Worm (Caenorhabditis elegans) whole organism, L2 larva: ENCODE data around the gene R05A10.3.

ENCODE experiments used
- C34F6.9 ChIP-seq: fragments of 150-350 bp; optimal IDR thresholded peaks from 2 replicates; lab custom pipeline; 2014; ENCODE audit warnings: missing biosample characterization, missing genetic modification characterization
- F13H6.1 ChIP-seq: sonication (generic microtip); optimal IDR thresholded peaks from 2 replicates; lab custom pipeline; 2016; ENCODE audit warnings: missing genetic modification characterization, missing compliant biosample characterization
- ZK546.5 ChIP-seq: sonication (generic microtip); optimal IDR thresholded peaks from 2 replicates; lab custom pipeline; 2017; ENCODE audit warnings: missing biosample characterization, missing genetic modification characterization
- aly-2 ChIP-seq: fragments of 150-350 bp; optimal IDR thresholded peaks from 2 replicates; lab custom pipeline; 2014; ENCODE audit warnings: missing biosample characterization, missing genetic modification characterization
- ama-1 ChIP-seq: fragments of 150-350 bp; optimal IDR thresholded peaks from 2 replicates; lab custom pipeline; 2018; ENCODE audit warnings: inconsistent platforms
- ceh-16 ChIP-seq: fragments of 150-350 bp; optimal IDR thresholded peaks from 2 replicates; lab custom pipeline; 2014; ENCODE audit warnings: missing biosample characterization, missing genetic modification characterization
- ceh-82 ChIP-seq: fragments of 150-350 bp; optimal IDR thresholded peaks from 2 replicates; lab custom pipeline; 2014; ENCODE audit warnings: missing biosample characterization, missing genetic modification characterization
- crh-2 ChIP-seq: sonication (generic microtip); optimal IDR thresholded peaks from 2 replicates; lab custom pipeline; 2017; ENCODE audit warnings: missing biosample characterization, missing genetic modification characterization
- dmd-4 ChIP-seq: sonication (generic microtip); optimal IDR thresholded peaks from 2 replicates; lab custom pipeline; 2017; ENCODE audit warnings: missing biosample characterization, missing genetic modification characterization
- egl-27 ChIP-seq: sonication (generic microtip); optimal IDR thresholded peaks from 3 replicates; lab custom pipeline; 2017; ENCODE audit warnings: missing biosample characterization, missing genetic modification reagents, missing genetic modification characterization
- elt-1 ChIP-seq: fragments of 150-350 bp; optimal IDR thresholded peaks from 2 replicates; lab custom pipeline; 2014; ENCODE audit warnings: missing biosample characterization, missing genetic modification characterization
- elt-3 ChIP-seq: sonication (generic microtip); optimal IDR thresholded peaks from 2 replicates; lab custom pipeline; 2017; ENCODE audit warnings: missing biosample characterization, missing genetic modification characterization
- fos-1 ChIP-seq: fragments of 150-350 bp; optimal IDR thresholded peaks from 2 replicates; lab custom pipeline; 2014; ENCODE audit warnings: missing biosample characterization, missing genetic modification characterization
- lin-13 ChIP-seq: fragments of 150-350 bp; optimal IDR thresholded peaks from 2 replicates; lab custom pipeline; 2014; ENCODE audit warnings: missing biosample characterization, missing genetic modification reagents, missing genetic modification characterization
- lin-39 ChIP-seq: fragments of 150-350 bp; optimal IDR thresholded peaks from 2 replicates; lab custom pipeline; 2014; ENCODE audit warnings: missing biosample characterization, missing genetic modification reagents, missing genetic modification characterization
- lsy-2 ChIP-seq, 2 experiments: fragments of 150-350 bp in 1 of 2; sonication (generic microtip) in 1 of 2; optimal IDR thresholded peaks; 2 replicates each; lab custom pipeline; 2014 to 2017; ENCODE audit warnings: missing biosample characterization in 2 of 2, missing genetic modification characterization in 2 of 2
- mbf-1 ChIP-seq: sonication (generic microtip); optimal IDR thresholded peaks from 2 replicates; lab custom pipeline; 2017; ENCODE audit warnings: missing biosample characterization, missing genetic modification characterization
- mdl-1 ChIP-seq, 2 experiments: fragments of 150-350 bp in 1 of 2; sonication (generic microtip) in 1 of 2; optimal IDR thresholded peaks; 2 replicates each; lab custom pipeline; 2017; ENCODE audit warnings: missing biosample characterization in 2 of 2, missing genetic modification characterization in 2 of 2
- nhr-10 ChIP-seq: sonication (generic microtip); optimal IDR thresholded peaks from 2 replicates; lab custom pipeline; 2017; ENCODE audit warnings: missing biosample characterization, missing genetic modification characterization
- nhr-11 ChIP-seq: fragments of 150-350 bp; optimal IDR thresholded peaks from 2 replicates; lab custom pipeline; 2014; ENCODE audit warnings: missing biosample characterization, missing genetic modification characterization
- nhr-12 ChIP-seq: fragments of 150-350 bp; optimal IDR thresholded peaks from 2 replicates; lab custom pipeline; 2014; ENCODE audit warnings: missing biosample characterization, missing genetic modification characterization
- nhr-129 ChIP-seq: fragments of 150-350 bp; optimal IDR thresholded peaks from 2 replicates; lab custom pipeline; 2014; ENCODE audit warnings: missing biosample characterization, missing genetic modification characterization
- nhr-23 ChIP-seq: fragments of 150-350 bp; optimal IDR thresholded peaks from 2 replicates; lab custom pipeline; 2014; ENCODE audit warnings: missing biosample characterization, missing genetic modification reagents, missing genetic modification characterization
- nhr-237 ChIP-seq: fragments of 150-350 bp; optimal IDR thresholded peaks from 2 replicates; lab custom pipeline; 2014; ENCODE audit warnings: missing biosample characterization, missing genetic modification characterization
- nhr-25 ChIP-seq: fragments of 150-350 bp; sonication (generic microtip); optimal IDR thresholded peaks from 3 replicates; lab custom pipeline; 2014; ENCODE audit warnings: missing biosample characterization, missing genetic modification characterization
- nhr-6 ChIP-seq: fragments of 150-350 bp; optimal IDR thresholded peaks from 2 replicates; lab custom pipeline; 2014; ENCODE audit warnings: missing biosample characterization, missing genetic modification characterization
- nhr-77 ChIP-seq: fragments of 150-350 bp; optimal IDR thresholded peaks from 2 replicates; lab custom pipeline; 2014; ENCODE audit warnings: missing biosample characterization, missing genetic modification characterization
- peb-1 ChIP-seq: fragments of 150-350 bp; optimal IDR thresholded peaks from 2 replicates; lab custom pipeline; 2014; ENCODE audit warnings: missing biosample characterization, missing genetic modification characterization
- sem-4 ChIP-seq: fragments of 150-350 bp; optimal IDR thresholded peaks from 2 replicates; lab custom pipeline; 2014; ENCODE audit warnings: missing biosample characterization, missing genetic modification reagents, missing genetic modification characterization
- skn-1 ChIP-seq: sonication (generic microtip); optimal IDR thresholded peaks from 2 replicates; lab custom pipeline; 2017; ENCODE audit warnings: missing biosample characterization, missing genetic modification characterization
- sma-9 ChIP-seq, 2 experiments: fragments of 150-350 bp in 1 of 2; sonication (generic microtip) in 1 of 2; optimal IDR thresholded peaks; 2 replicates each; lab custom pipeline; 2014 to 2016; ENCODE audit warnings: missing genetic modification characterization in 2 of 2, mild to moderate bottlenecking in 1 of 2, missing biosample characterization in 1 of 2, missing compliant biosample characterization in 1 of 2, missing genetic modification reagents in 1 of 2, moderate library complexity in 1 of 2
- snpc-4 ChIP-seq: fragments of 150-350 bp; optimal IDR thresholded peaks from 2 replicates; lab custom pipeline; 2014; ENCODE audit warnings: missing biosample characterization, missing genetic modification characterization
- unc-39 ChIP-seq: fragments of 150-350 bp; optimal IDR thresholded peaks from 2 replicates; lab custom pipeline; 2014; ENCODE audit warnings: missing biosample characterization, missing genetic modification characterization
- unc-62 ChIP-seq: fragments of 150-350 bp; optimal IDR thresholded peaks from 2 replicates; lab custom pipeline; 2014; ENCODE audit warnings: missing biosample characterization, missing genetic modification reagents, missing genetic modification characterization
- ztf-1 ChIP-seq: fragments of 200-800 bp; sonication (Bioruptor generic); conservative IDR thresholded peaks from 2 replicates; pipeline ENCODE4 v1.3.6; 2022; ENCODE audit warnings: missing genetic modification characterization, missing compliant biosample characterization
- ztf-11 ChIP-seq: sonication (generic microtip); optimal IDR thresholded peaks from 2 replicates; lab custom pipeline; 2017; ENCODE audit warnings: missing biosample characterization, missing genetic modification characterization
- ztf-4 ChIP-seq: fragments of 150-350 bp; optimal IDR thresholded peaks from 2 replicates; lab custom pipeline; 2014; ENCODE audit warnings: missing biosample characterization, missing genetic modification characterization

Gene R05A10.3

DNA sequence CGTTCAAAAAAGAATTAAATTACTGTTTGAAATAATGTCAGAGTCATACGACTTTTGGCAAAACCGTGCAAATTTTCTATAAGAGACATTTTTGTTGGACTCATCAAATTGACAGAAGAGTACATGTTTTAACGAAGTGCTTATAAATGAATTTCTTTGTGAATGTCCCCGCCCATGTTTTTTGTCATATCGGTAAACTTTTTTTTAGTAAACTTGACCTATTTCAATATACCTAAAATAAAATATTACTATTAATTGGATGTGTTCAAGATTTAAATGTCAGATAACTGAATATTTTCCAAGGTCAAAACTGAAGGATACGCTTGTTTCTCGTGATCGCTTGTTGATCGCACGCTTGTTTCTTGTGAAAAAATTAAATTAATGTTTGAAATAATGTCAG, 18.2 kb downstream of the R05A10.3 start, which contains the start of gene R05A10.8:
TSS of gene R05A10.8 (minus strand) at position 101 of the 400 bp plus-strand sequence.
- no peak for TF ChIP-seq mbf-1 (tag; lab: Kevin White, UChicago)
- TF ChIP-seq, all 48 proteins: peak for 0

DNA sequence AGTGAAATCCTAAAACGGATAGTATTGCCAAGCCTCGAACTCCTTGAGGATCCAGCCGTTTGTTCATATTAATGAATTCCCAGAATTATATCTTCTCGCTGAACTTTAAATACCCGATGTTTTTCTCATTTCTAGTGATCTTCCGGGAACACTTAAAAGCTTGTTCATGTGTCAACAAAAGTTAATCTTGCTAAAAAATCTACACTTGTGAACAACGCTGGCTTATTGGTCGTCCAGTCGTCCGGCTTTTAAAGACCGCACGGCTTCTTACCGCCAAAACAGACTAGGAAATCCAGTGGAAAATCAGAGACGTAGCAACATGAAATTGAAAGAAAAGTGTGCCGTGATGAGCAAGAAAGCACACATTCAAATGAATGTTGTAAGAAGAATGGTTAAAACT, 23.0 kb downstream of the R05A10.3 start, which contains the start of gene oac-38:
TSS of gene oac-38 (minus strand) at position 101 of the 400 bp plus-strand sequence.
- TF ChIP-seq skn-1 (tag; lab: Kevin White, UChicago) (no peak), egl-27 (tag; lab: Kevin White, UChicago) (no peak), nhr-11 (tag; lab: Kevin White, UChicago) (no peak), nhr-6 (tag; lab: Kevin White, UChicago) (no peak), nhr-237 (no peak), unc-62 (GFP tag; lab: Kevin White, UChicago) (no peak), unc-39 (tag; lab: Kevin White, UChicago) (no peak), ceh-16 (tag; lab: Kevin White, UChicago) (no peak), ztf-4 (no peak)

DNA sequence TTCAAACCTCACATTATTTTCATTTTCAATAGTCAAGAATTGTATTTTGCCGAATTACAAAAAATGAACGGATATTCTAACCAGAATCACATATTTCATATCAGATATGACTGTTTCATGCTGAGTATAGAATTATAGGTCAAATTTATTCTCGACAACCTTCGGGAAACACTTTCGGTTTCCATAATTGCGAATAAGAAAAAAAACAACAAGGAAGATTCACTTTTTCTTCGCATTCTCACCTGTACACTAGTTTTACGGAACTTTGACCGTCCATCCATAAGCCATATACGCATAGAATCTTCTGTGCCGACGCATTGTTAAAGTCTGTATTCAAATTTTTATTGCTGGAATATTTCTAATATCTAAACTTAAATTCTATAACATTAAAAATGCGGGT, 30.7 kb downstream of the R05A10.3 start, which contains the start of gene oac-37:
TSS of gene oac-37 (plus strand) at position 301 of the 400 bp plus-strand sequence.
- TF ChIP-seq nhr-6 (tag; lab: Kevin White, UChicago) (no peak), snpc-4 (tag; lab: Kevin White, UChicago) (no peak), mdl-1 (tag; optimal IDR thresholded peaks at IDR 0.05; lab: Kevin White, UChicago) (no peak), nhr-129 (tag; lab: Kevin White, UChicago) (no peak), ceh-16 (tag; lab: Kevin White, UChicago) (no peak), F13H6.1 (tag; lab: Kevin White, UChicago) (no peak), lsy-2 (tag; optimal IDR thresholded peaks at IDR 0.05; lab: Kevin White, UChicago) (no peak), peb-1 (no peak)
- TF ChIP-seq, all 48 proteins: peak for 0

DNA sequence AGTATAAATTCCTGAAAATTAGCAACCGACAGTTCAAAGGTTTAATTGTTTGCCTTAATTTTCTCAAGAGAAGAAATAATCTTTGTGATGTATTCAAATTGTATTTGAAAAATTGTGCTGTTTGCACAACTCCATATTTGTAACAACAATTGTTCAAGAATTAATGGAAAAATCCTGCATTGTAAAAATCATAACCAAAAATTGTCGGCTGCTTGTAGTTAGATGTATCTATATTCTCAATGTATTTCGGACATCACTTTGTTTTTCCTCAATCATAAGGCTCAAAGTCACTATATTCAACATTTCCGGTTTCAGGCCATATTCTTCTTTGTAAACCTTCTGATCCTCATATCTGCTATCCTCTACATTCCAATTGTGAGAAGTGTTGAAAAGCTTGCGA, 33.2 kb downstream of the R05A10.3 start:
- TF ChIP-seq C34F6.9 (tag; lab: Kevin White, UChicago) (no peak), unc-62 (GFP tag; lab: Kevin White, UChicago) (no peak), nhr-23 (tag; lab: Kevin White, UChicago) (no peak), nhr-129 (tag; lab: Kevin White, UChicago) (no peak), crh-2 (tag; lab: Kevin White, UChicago) (no peak), nhr-237 (no peak), snpc-4 (tag; lab: Kevin White, UChicago) (no peak), elt-1 (no peak), lin-39 (tag; lab: Kevin White, UChicago) (no peak), ZK546.5 (tag; lab: Kevin White, UChicago) (no peak), dmd-4 (tag; lab: Kevin White, UChicago) (no peak), nhr-25 (no peak), peb-1 (no peak), elt-3 (no peak), ztf-1 (no peak), fos-1 (tag; lab: Kevin White, UChicago) (no peak), F13H6.1 (tag; lab: Kevin White, UChicago) (no peak), egl-27 (tag; lab: Kevin White, UChicago) (no peak)

DNA sequence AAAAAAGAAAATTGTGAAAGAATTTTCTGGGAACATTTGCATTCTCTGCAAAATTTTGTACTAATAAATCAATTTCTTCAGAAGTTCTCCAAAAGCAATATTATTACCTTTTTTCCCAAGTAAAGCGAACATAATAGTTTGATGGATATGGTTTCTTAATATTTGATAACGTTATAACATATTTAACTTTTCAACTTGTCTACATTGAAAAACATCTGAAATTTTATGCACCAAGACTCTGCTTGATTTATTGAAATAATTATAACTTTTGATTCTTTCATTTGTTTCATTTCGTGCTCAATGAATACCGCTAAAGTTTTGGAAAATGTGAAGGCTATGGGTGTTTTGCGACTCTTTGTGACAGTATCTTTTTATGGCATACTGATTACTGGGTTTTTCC, 39.2 kb downstream of the R05A10.3 start, which contains the start of gene srz-31:
TSS of gene srz-31 (plus strand) at position 301 of the 400 bp plus-strand sequence.
- TF ChIP-seq ztf-11 (tag; lab: Kevin White, UChicago) = no peak
- no peak for TF ChIP-seq nhr-10 (tag; lab: Kevin White, UChicago)

DNA sequence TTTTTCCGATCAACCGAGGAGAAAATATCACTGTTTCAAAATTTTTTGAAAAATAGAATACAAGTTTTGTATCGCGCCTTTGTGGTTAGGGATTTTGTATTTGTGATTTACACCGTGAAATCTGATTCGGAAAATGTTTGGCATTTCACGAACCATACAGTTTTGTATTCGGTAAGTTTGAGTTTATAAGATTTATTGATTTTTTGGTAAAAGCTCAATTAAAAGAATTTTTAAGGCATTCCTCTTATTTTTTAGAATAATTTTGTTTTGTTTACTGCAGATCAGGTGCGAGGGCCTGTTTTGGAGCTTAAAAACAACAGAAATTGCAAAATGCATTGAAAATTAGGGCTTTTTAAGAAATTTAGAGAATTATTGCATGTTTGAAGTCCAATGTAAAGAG, 42.9 kb downstream of the R05A10.3 start:
- TF ChIP-seq egl-27 (tag; lab: Kevin White, UChicago) = no peak
- no peak for TF ChIP-seq ama-1
- TF ChIP-seq nhr-129 (tag; lab: Kevin White, UChicago) = no peak
- TF ChIP-seq aly-2 (tag; lab: Kevin White, UChicago) = no peak

DNA sequence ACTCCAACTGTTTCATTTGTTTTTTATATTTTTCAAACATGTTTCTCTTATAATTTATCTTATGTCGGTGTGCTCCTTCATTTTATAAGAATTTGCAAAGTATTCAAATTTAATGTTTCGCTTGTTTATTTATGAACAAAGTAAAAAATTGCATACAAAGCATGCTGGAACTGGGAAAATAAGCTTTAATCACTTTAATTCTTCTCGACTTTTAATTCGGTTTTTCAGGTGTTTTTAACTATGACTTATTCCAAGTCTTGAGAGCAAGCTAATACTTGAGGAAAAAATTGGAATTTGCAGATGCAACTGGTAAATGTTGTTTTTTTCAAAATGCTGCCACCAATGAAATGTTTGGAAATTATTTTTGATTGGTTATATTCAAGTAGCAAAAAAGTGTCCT, 44.5 kb downstream of the R05A10.3 start, which contains the start of gene srz-59:
TSS of gene srz-59 (plus strand) at position 301 of the 400 bp plus-strand sequence.
- TF ChIP-seq lsy-2 (tag; optimal IDR thresholded peaks at IDR 0.05; lab: Kevin White, UChicago) = no peak
- no peak for TF ChIP-seq sma-9 (GFP tag; optimal IDR thresholded peaks at IDR 0.05; lab: Kevin White, UChicago)
- TF ChIP-seq sma-9 (tag; optimal IDR thresholded peaks at IDR 0.05; lab: Kevin White, UChicago) = no peak
- no peak for TF ChIP-seq nhr-12 (tag; lab: Kevin White, UChicago)
- TF ChIP-seq peb-1 = no peak
- TF ChIP-seq unc-39 (tag; lab: Kevin White, UChicago) = no peak
- no peak for TF ChIP-seq mbf-1 (tag; lab: Kevin White, UChicago)
- TF ChIP-seq C34F6.9 (tag; lab: Kevin White, UChicago) = no peak
- no peak for TF ChIP-seq nhr-77 (tag; lab: Kevin White, UChicago)
- no peak for TF ChIP-seq lin-13 (GFP tag; lab: Kevin White, UChicago)
- TF ChIP-seq sem-4 (tag; lab: Kevin White, UChicago) = no peak
- TF ChIP-seq unc-62 (GFP tag; lab: Kevin White, UChicago) = no peak
- no peak for TF ChIP-seq ztf-11 (tag; lab: Kevin White, UChicago)
- no peak for TF ChIP-seq dmd-4 (tag; lab: Kevin White, UChicago)
- no peak for TF ChIP-seq aly-2 (tag; lab: Kevin White, UChicago)
- no peak for TF ChIP-seq nhr-11 (tag; lab: Kevin White, UChicago)
- no peak for TF ChIP-seq crh-2 (tag; lab: Kevin White, UChicago)
- no peak for TF ChIP-seq ceh-82
- TF ChIP-seq elt-3 = no peak
